Worm (Caenorhabditis elegans) whole organism, L2 larva: Measurements from ENCODE around the gene mpdu-1.

Experiments used
- R02D3.7 ChIP-seq: fragments of 150-350 bp; optimal IDR thresholded peaks from 2 replicates; lab custom pipeline; 2014; ENCODE audit warnings: missing biosample characterization, missing genetic modification characterization
- crh-2 ChIP-seq: sonication (generic microtip); optimal IDR thresholded peaks from 2 replicates; lab custom pipeline; 2017; ENCODE audit warnings: missing biosample characterization, missing genetic modification characterization
- egl-27 ChIP-seq: sonication (generic microtip); optimal IDR thresholded peaks from 3 replicates; lab custom pipeline; 2017; ENCODE audit warnings: missing biosample characterization, missing genetic modification reagents, missing genetic modification characterization
- elt-3 ChIP-seq: sonication (generic microtip); optimal IDR thresholded peaks from 2 replicates; lab custom pipeline; 2017; ENCODE audit warnings: missing biosample characterization, missing genetic modification characterization
- lin-11 ChIP-seq: fragments of 150-350 bp; sonication (generic microtip); optimal IDR thresholded peaks from 2 replicates; lab custom pipeline; 2014; ENCODE audit warnings: missing biosample characterization, missing genetic modification characterization, inconsistent platforms, mixed read lengths
- lin-39 ChIP-seq: fragments of 150-350 bp; optimal IDR thresholded peaks from 2 replicates; lab custom pipeline; 2014; ENCODE audit warnings: missing biosample characterization, missing genetic modification reagents, missing genetic modification characterization
- mdl-1 ChIP-seq, 2 experiments: fragments of 150-350 bp in 1 of 2; sonication (generic microtip) in 1 of 2; optimal IDR thresholded peaks; 2 replicates each; lab custom pipeline; 2017; ENCODE audit warnings: missing biosample characterization in 2 of 2, missing genetic modification characterization in 2 of 2
- nhr-25 ChIP-seq: fragments of 150-350 bp; sonication (generic microtip); optimal IDR thresholded peaks from 3 replicates; lab custom pipeline; 2014; ENCODE audit warnings: missing biosample characterization, missing genetic modification characterization
- unc-55 ChIP-seq: fragments of 150-350 bp; sonication (generic microtip); optimal IDR thresholded peaks from 3 replicates; lab custom pipeline; 2014; ENCODE audit warnings: missing biosample characterization, missing genetic modification reagents, missing genetic modification characterization
- zag-1 ChIP-seq: fragments of 150-350 bp; optimal IDR thresholded peaks from 2 replicates; lab custom pipeline; 2014; ENCODE audit warnings: missing biosample characterization, missing genetic modification characterization

ce11 chrV:8349950-8350349 lies 9.0 kb downstream of the mpdu-1 start:
- TF ChIP-seq egl-27 (tag; lab: Kevin White, UChicago) (no peak), zag-1 (tag; lab: Kevin White, UChicago) (no peak), unc-55 (no peak), elt-3 (tag; lab: Kevin White, UChicago) (no peak), crh-2 (tag; lab: Kevin White, UChicago) (no peak), lin-39 (tag; lab: Kevin White, UChicago) (no peak), mdl-1 (tag; optimal IDR thresholded peaks at IDR 0.05; lab: Kevin White, UChicago) (no peak), lin-11 (tag; lab: Kevin White, UChicago) (no peak), nhr-25 (no peak), R02D3.7 (tag; lab: Kevin White, UChicago) (no peak)
